Fruit fly (Drosophila melanogaster): Measurements from ENCODE around the gene RagA-B.

Gene RagA-B

DNA sequence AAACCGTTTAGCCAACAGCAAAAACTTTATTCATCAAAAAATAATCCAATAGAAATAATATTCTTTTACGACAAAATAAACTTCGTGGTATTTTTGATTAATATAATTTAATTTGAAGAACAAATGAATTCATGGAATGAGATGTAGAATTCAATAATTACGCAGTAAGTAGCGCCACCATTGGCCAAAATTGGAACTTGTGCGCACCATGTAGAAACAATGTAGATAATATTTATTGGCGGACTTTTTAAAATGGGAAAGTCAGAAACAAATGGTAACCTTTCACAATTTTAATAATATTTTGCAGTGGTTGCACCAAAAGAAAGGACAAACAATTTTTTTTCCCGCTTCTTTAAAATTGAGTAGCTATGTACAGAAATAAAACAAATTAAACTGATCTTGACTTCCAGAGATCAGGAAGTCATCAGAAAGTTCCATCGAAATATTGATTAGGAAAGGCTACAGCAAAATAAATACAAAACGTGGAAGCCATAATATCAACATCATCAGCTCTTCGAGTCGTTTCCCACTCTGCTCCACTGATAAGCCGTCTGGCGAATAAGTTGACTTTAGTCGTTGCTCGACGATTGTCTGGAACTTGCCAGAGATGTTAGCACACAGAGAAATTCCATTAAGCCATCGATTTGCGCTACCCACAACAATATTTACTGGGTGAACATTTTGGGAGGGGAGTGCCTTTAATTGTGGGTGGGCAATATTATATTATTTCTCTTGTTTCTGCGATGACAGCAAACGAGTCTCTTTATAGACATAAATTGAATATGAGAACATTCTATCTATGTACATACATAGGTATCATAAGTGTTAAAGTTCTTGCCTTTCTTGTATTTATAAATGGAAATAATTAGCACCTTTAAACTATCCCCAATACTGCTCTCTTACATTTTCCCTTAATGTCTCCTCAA is 4.0 kb downstream of the RagA-B start (continued):
- TF ChIP-seq CG14050 (GFP tag; IDR thresholded peaks at IDR 0.05) (no peak), nau (GFP tag; optimal IDR thresholded peaks at IDR 0.05) (peak; percentile 17), CG6654 (GFP tag; optimal IDR thresholded peaks at IDR 0.05) (no peak), btn (GFP tag; optimal IDR thresholded peaks at IDR 0.05) (no peak), lola (GFP tag; optimal IDR thresholded peaks at IDR 0.05) (no peak), CG4404 (GFP tag; IDR thresholded peaks at IDR 0.05) (no peak), CG30431 (GFP tag; optimal IDR thresholded peaks at IDR 0.05) (no peak), NK7.1 (GFP tag; optimal IDR thresholded peaks at IDR 0.05) (peak; percentile 10), CG13123 (GFP tag; optimal IDR thresholded peaks at IDR 0.05) (no peak), slp2 (GFP tag; optimal IDR thresholded peaks at IDR 0.05) (no peak), Side (GFP tag; optimal IDR thresholded peaks at IDR 0.05) (no peak), chinmo (GFP tag; IDR thresholded peaks at IDR 0.05; ENCODE audit: partially characterized antibody) (peak; percentile 31; the same call in 1 of the 4 replicates), gsb-n (tag; optimal IDR thresholded peaks at IDR 0.05) (no peak), CG4617 (GFP tag; optimal IDR thresholded peaks at IDR 0.05; ENCODE audit: borderline replicate concordance) (no peak), ham (GFP tag; IDR thresholded peaks at IDR 0.05) (no peak), Gsc (GFP tag; IDR thresholded peaks at IDR 0.05) (no peak), salm (tag; optimal IDR thresholded peaks at IDR 0.05) (no peak), Hmr (GFP tag; optimal IDR thresholded peaks at IDR 0.05) (peak; percentile 16), CG43689 (GFP tag; IDR thresholded peaks at IDR 0.05) (no peak), Kr (GFP tag; optimal IDR thresholded peaks at IDR 0.05) (no peak), chm (GFP tag; IDR thresholded peaks at IDR 0.05) (no peak), CG1832 (GFP tag; optimal IDR thresholded peaks at IDR 0.05) (no peak), sima (GFP tag; optimal IDR thresholded peaks at IDR 0.05) (no peak), CG1647 (GFP tag; optimal IDR thresholded peaks at IDR 0.05) (no peak), chif (GFP tag; optimal IDR thresholded peaks at IDR 0.05) (peak in 1 of 2 experiments; percentile 30), CG3995 (GFP tag; optimal IDR thresholded peaks at IDR 0.05) (no peak), emc (GFP tag; optimal IDR thresholded peaks at IDR 0.05) (no peak), esg (GFP tag; conservative IDR thresholded peaks at IDR 0.05) (no peak), C15 (GFP tag; IDR thresholded peaks at IDR 0.05) (no peak), D (optimal IDR thresholded peaks at IDR 0.05) (no peak), D (GFP tag; optimal IDR thresholded peaks at IDR 0.05) (no peak), E2f1 (GFP tag; IDR thresholded peaks at IDR 0.05) (no peak), mam (GFP tag; optimal IDR thresholded peaks at IDR 0.05) (no peak), Dek (tag; optimal IDR thresholded peaks at IDR 0.05) (peak; percentile 69), CG7786 (GFP tag; optimal IDR thresholded peaks at IDR 0.05) (no peak), CG6813 (GFP tag; optimal IDR thresholded peaks at IDR 0.05) (no peak), Ets65A (GFP tag) (no peak), maf-S (GFP tag; optimal IDR thresholded peaks at IDR 0.05) (no peak), CG11093 (GFP tag; IDR thresholded peaks at IDR 0.05) (no peak), CG18599 (GFP tag; optimal IDR thresholded peaks at IDR 0.05) (peak; percentile 26), CG4707 (GFP tag; optimal IDR thresholded peaks at IDR 0.05) (no peak), CG11398 (GFP tag; optimal IDR thresholded peaks at IDR 0.05) (no peak), kni (GFP tag; optimal IDR thresholded peaks at IDR 0.05) (no peak), CG14860 (GFP tag; IDR thresholded peaks at IDR 0.05; ENCODE audit: partially characterized antibody) (no peak), schlank (tag; optimal IDR thresholded peaks at IDR 0.05) (no peak), Antp (GFP tag; optimal IDR thresholded peaks at IDR 0.05) (no peak), ranshi (GFP tag; IDR thresholded peaks at IDR 0.05) (no peak), CG6254 (GFP tag; optimal IDR thresholded peaks at IDR 0.05) (no peak), Neu2 (GFP tag; optimal IDR thresholded peaks at IDR 0.05; ENCODE audit: borderline replicate concordance) (no peak)
